Worm (Caenorhabditis elegans): Measurements from ENCODE around the gene Y54G11A.17.

- TF ChIP-seq snpc-4 (GFP tag; optimal IDR thresholded peaks at IDR 0.05) = no peak
- TF ChIP-seq snpc-4 (tag; optimal IDR thresholded peaks at IDR 0.05) = no peak
- no peak for TF ChIP-seq F23B12.7 (tag; optimal IDR thresholded peaks at IDR 0.05; ENCODE audit: insufficient read depth)
- no peak for TF ChIP-seq unc-62 (GFP tag; optimal IDR thresholded peaks at IDR 0.05)
- no peak for TF ChIP-seq ZK185.1 (tag; optimal IDR thresholded peaks at IDR 0.05; ENCODE audit: poor library complexity, severe bottlenecking)
- no peak for TF ChIP-seq ceh-27 (GFP tag; optimal IDR thresholded peaks at IDR 0.05)
- no peak for TF ChIP-seq unc-130 (GFP tag; optimal IDR thresholded peaks at IDR 0.05)
- TF ChIP-seq athp-1 (tag; optimal IDR thresholded peaks at IDR 0.05) = no peak
- no peak for TF ChIP-seq pha-4 (tag; optimal IDR thresholded peaks at IDR 0.05)
Measured at ce11 chrII:14311537-14311936, 37.7 kb downstream of the Y54G11A.17 start.
